Worm (Caenorhabditis elegans) whole organism, early embryonic: Measurements from ENCODE around the gene nlp-36.

Experiments used
- B0310.2 ChIP-seq: sonication (generic microtip); optimal IDR thresholded peaks from 2 replicates; lab custom pipeline; 2016; ENCODE audit warnings: mild to moderate bottlenecking, missing genetic modification characterization, missing compliant biosample characterization
- F13C5.2 ChIP-seq: sonication (generic microtip); optimal IDR thresholded peaks from 2 replicates; lab custom pipeline; 2017; ENCODE audit warnings: mild to moderate bottlenecking, missing genetic modification characterization, inconsistent platforms, missing compliant biosample characterization
- aly-1 ChIP-seq: sonication (generic microtip); optimal IDR thresholded peaks from 2 replicates; lab custom pipeline; 2016; ENCODE audit warnings: missing genetic modification characterization, missing compliant biosample characterization
- ama-1 ChIP-seq: fragments of 150-350 bp; optimal IDR thresholded peaks from 2 replicates; lab custom pipeline; 2014
- ceh-13 ChIP-seq: fragments of 200-800 bp; sonication (Bioruptor generic); optimal IDR thresholded peaks from 2 replicates; lab custom pipeline; 2018; ENCODE audit warnings: mild to moderate bottlenecking, missing genetic modification characterization, missing compliant biosample characterization
- ceh-36 ChIP-seq: sonication (generic microtip); optimal IDR thresholded peaks from 2 replicates; lab custom pipeline; 2016; ENCODE audit warnings: missing genetic modification characterization, inconsistent platforms, missing compliant biosample characterization
- ets-7 ChIP-seq: sonication (generic microtip); optimal IDR thresholded peaks from 2 replicates; lab custom pipeline; 2016; ENCODE audit warnings: missing genotype, missing genetic modification characterization, missing compliant biosample characterization
- flt-1 ChIP-seq: fragments of 200-800 bp; sonication (Bioruptor generic); IDR thresholded peaks from 2 replicates; pipeline ENCODE4 v1.3.6; 2022; ENCODE audit warnings: missing genetic modification characterization, missing compliant biosample characterization
- hmbx-1 ChIP-seq: sonication (generic microtip); optimal IDR thresholded peaks from 2 replicates; lab custom pipeline; 2016; ENCODE audit warnings: mild to moderate bottlenecking, missing genetic modification characterization, missing compliant biosample characterization
- hmg-4 ChIP-seq: fragments of 200-800 bp; sonication (Bioruptor generic); optimal IDR thresholded peaks from 2 replicates; lab custom pipeline; 2018; ENCODE audit warnings: mild to moderate bottlenecking, missing genetic modification characterization, missing compliant biosample characterization
- hnd-1 ChIP-seq: sonication (generic microtip); optimal IDR thresholded peaks from 2 replicates; lab custom pipeline; 2016; ENCODE audit warnings: missing genetic modification characterization, missing compliant biosample characterization
- pes-1 ChIP-seq: fragments of 200-800 bp; sonication (Bioruptor generic); IDR thresholded peaks from 2 replicates; pipeline ENCODE4 v1.3.6; 2022; ENCODE audit warnings: missing genetic modification reagents, missing genetic modification characterization, missing compliant biosample characterization
- scrt-1 ChIP-seq: fragments of 200-800 bp; sonication (Bioruptor generic); IDR thresholded peaks from 2 replicates; pipeline ENCODE4 v1.3.6; 2022; ENCODE audit warnings: missing genetic modification characterization, missing compliant biosample characterization
- sea-1 ChIP-seq: fragments of 200-800 bp; sonication (Bioruptor generic); conservative IDR thresholded peaks from 2 replicates; pipeline ENCODE4 v1.3.6; 2022; ENCODE audit warnings: missing genetic modification characterization, missing compliant biosample characterization
- tbx-11 ChIP-seq: fragments of 200-800 bp; sonication (Bioruptor generic); IDR thresholded peaks from 2 replicates; pipeline ENCODE4 v1.3.6; 2022; ENCODE audit warnings: missing genetic modification characterization, missing compliant biosample characterization
- tbx-37 ChIP-seq: fragments of 200-800 bp; sonication (Bioruptor generic); conservative IDR thresholded peaks from 2 replicates; pipeline ENCODE4 v1.3.6; 2022; ENCODE audit warnings: missing genetic modification reagents, missing genetic modification characterization, missing compliant biosample characterization
- tra-4 ChIP-seq: sonication (generic microtip); optimal IDR thresholded peaks from 2 replicates; lab custom pipeline; 2017; ENCODE audit warnings: missing genetic modification characterization, missing compliant biosample characterization

Gene nlp-36

DNA sequence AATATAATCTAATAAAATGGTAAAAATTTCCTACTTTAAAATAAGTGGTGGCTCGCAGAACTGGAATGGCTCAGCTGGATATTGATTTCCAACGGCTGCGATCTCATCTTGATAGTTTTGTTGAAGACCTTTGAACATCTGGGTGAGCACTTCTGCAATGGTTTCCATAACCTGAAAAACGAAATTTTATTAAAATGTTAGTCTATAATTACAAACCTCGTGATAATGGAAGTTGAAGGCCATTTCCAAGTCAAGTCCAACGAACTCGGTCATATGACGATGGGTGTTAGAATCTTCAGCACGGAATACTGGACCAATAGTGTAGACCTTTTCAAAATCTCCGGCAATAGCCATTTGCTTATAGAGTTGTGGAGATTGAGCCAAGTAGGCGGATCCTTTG, 1.3 kb downstream of the nlp-36 start:
- TF ChIP-seq hmg-4 (GFP tag; lab: Kevin White, UChicago) (no peak), tra-4 (tag; lab: Kevin White, UChicago) (no peak)

DNA sequence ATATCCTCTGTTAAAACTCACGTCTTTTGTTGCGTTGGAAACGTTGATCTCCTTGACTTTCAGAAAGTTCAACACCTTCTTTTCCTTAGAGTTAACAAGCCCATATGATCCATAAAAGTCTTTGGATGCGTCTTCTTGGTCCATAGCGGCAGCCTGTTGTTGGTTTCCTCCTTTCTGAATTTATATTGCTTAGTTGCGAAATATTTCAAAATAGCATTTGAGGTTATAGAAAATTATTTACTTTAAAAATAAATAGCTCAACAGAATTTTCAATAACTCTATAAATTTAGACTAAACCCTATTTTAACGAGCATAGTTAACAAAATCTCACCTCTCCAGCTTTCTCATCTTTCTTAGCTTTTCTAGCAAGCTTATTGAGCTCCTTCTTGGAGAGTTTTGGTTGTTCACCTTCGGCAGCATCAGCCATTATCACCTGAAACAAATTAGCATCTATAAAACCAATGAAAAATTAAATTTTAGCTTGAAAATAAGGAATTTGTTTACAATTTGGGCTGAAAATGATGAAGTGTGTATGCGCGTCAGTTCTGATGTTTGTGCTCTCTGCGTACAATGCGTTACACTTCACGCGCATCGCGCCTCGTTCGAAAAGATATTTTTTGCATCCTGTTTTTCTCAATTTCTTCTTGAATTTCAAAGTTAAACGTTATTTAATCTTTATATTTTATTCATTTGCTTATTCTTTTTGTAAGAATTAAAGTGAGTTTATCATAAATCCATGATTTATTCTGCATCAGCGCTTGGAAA, 2.4 kb downstream of the nlp-36 start, which contains the start of the genes dars-1 and ctr-9:
TSS of gene dars-1 (minus strand) at position 433 of the 765 bp plus-strand sequence.
TSS of gene ctr-9 (plus strand) at position 614 of the 765 bp plus-strand sequence.
- TF ChIP-seq hmg-4 (GFP tag; lab: Kevin White, UChicago) (no peak), ets-7 (no peak), ceh-13 (GFP tag; lab: Kevin White, UChicago) (no peak), scrt-1 (GFP tag; lab: Robert Waterston, UW) (no peak), flt-1 (GFP tag; lab: Robert Waterston, UW) (no peak), hnd-1 (tag; lab: Kevin White, UChicago) (no peak), tbx-11 (no peak), ceh-36 (tag; lab: Kevin White, UChicago) (no peak), sea-1 (GFP tag; lab: Robert Waterston, UW) (no peak), ama-1 (no peak), B0310.2 (tag; lab: Kevin White, UChicago) (no peak), aly-1 (tag; lab: Kevin White, UChicago) (no peak), tra-4 (tag; lab: Kevin White, UChicago) (no peak), hmbx-1 (tag; lab: Kevin White, UChicago) (no peak), tbx-37 (GFP tag; lab: Robert Waterston, UW) (no peak), F13C5.2 (tag; lab: Kevin White, UChicago) (no peak), pes-1 (GFP tag; lab: Robert Waterston, UW) (no peak)

ce11 chrIII:9494209-9494608, 5.7 kb downstream of the nlp-36 start:
- TF ChIP-seq tbx-11: no peak
- no peak for TF ChIP-seq ceh-13 (GFP tag; lab: Kevin White, UChicago)

DNA sequence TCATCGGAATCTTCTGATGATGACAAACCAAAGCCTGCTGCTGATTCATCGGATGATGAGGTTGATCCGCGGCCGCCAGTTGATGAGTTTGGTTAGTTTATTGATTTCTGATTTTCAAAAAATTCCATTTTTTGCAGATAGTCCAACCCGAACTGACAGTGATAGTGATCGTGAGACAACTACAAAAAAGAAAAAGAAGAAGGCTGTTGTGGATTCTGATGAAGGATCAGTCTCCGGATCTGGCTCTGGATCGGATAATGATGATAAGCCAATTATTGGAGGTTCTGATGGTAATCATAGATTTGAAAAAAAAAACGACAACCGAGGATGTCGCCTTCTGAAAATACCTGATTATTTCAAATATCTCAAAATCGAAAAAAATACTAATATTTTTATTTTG, 7.6 kb downstream of the nlp-36 start:
- TF ChIP-seq pes-1 (GFP tag; lab: Robert Waterston, UW) (no peak), B0310.2 (tag; lab: Kevin White, UChicago) (no peak), ama-1 (no peak), hmg-4 (GFP tag; lab: Kevin White, UChicago) (no peak), scrt-1 (GFP tag; lab: Robert Waterston, UW) (no peak), ceh-13 (GFP tag; lab: Kevin White, UChicago) (no peak), sea-1 (GFP tag; lab: Robert Waterston, UW) (no peak), ets-7 (no peak), F13C5.2 (tag; lab: Kevin White, UChicago) (no peak), tbx-11 (no peak), flt-1 (GFP tag; lab: Robert Waterston, UW) (no peak), hmbx-1 (tag; lab: Kevin White, UChicago) (no peak), aly-1 (tag; lab: Kevin White, UChicago) (no peak), ceh-36 (tag; lab: Kevin White, UChicago) (no peak), tbx-37 (GFP tag; lab: Robert Waterston, UW) (no peak), tra-4 (tag; lab: Kevin White, UChicago) (no peak), hnd-1 (tag; lab: Kevin White, UChicago) (no peak)

DNA sequence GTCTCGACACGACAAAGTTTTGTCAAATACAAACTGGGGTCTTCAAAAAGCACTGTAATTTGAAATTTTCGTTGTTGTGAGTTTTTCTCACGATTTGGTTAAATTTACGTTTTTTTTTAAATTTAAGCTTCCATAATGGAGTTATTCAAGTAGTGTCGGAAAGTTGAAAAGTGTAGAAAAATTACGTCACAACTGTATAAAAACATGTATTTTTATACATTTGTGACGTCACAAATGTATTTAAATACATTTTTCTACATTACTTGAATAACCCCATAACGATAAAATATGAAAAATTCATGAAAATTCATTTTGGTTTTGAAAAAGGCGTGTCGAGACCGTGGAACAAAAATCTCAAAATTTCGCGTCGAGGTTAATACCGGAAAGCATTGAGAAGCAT, 8.9 kb downstream of the nlp-36 start:
- no peak for TF ChIP-seq ceh-13 (GFP tag; lab: Kevin White, UChicago)
- no peak for TF ChIP-seq B0310.2 (tag; lab: Kevin White, UChicago)

ce11 chrIII:9500267-9500666, 11.7 kb downstream of the nlp-36 start, which contains the start of gene sod-4:
TSS of gene sod-4 (minus strand) at chrIII:9500375.
- no peak for TF ChIP-seq hnd-1 (tag; lab: Kevin White, UChicago)

ce11 chrIII:9501072-9501471, 12.5 kb downstream of the nlp-36 start:
- TF ChIP-seq tra-4 (tag; lab: Kevin White, UChicago) (no peak), ama-1 (no peak), flt-1 (GFP tag; lab: Robert Waterston, UW) (no peak), hnd-1 (tag; lab: Kevin White, UChicago) (no peak), pes-1 (GFP tag; lab: Robert Waterston, UW) (no peak), ceh-36 (tag; lab: Kevin White, UChicago) (no peak), hmg-4 (GFP tag; lab: Kevin White, UChicago) (no peak), hmbx-1 (tag; lab: Kevin White, UChicago) (no peak), sea-1 (GFP tag; lab: Robert Waterston, UW) (no peak), F13C5.2 (tag; lab: Kevin White, UChicago) (no peak), scrt-1 (GFP tag; lab: Robert Waterston, UW) (no peak), tbx-37 (GFP tag; lab: Robert Waterston, UW) (no peak), tbx-11 (no peak), aly-1 (tag; lab: Kevin White, UChicago) (no peak), ceh-13 (GFP tag; lab: Kevin White, UChicago) (no peak), ets-7 (no peak)

DNA sequence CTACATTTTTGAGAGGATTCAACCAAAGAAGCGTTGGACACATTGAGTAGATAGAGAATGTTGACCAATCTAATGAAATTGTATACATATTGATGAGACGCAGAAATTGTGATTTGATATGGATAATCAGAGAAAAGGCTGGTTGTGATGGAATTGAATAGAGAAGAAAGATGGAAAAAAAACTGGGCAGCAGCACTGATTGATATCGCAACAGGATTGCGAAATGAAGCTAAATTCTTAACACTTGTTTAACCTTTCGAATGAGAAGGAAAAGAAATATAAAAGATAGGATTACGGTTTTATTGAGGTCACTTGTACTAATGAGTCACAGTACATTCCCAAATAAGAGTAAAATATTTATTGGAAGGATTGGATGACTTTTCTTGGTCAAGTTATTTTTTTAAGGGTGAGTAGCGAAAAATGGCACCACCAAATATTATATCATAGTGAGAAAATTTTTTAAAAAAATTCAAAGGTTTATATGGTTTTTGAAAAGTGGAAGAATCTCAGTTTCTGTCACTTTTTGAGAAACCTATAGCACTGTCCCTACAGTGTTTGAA, 13.7 kb downstream of the nlp-36 start:
- TF ChIP-seq ets-7: no peak
- no peak for TF ChIP-seq ama-1
- no peak for TF ChIP-seq ceh-36 (tag; lab: Kevin White, UChicago)
- TF ChIP-seq hnd-1 (tag; lab: Kevin White, UChicago): no peak
- no peak for TF ChIP-seq flt-1 (GFP tag; lab: Robert Waterston, UW)
- TF ChIP-seq hmg-4 (GFP tag; lab: Kevin White, UChicago): no peak
- TF ChIP-seq tbx-11: no peak
- no peak for TF ChIP-seq tra-4 (tag; lab: Kevin White, UChicago)
- TF ChIP-seq aly-1 (tag; lab: Kevin White, UChicago): no peak
- no peak for TF ChIP-seq tbx-37 (GFP tag; lab: Robert Waterston, UW)
- TF ChIP-seq hmbx-1 (tag; lab: Kevin White, UChicago): no peak
- no peak for TF ChIP-seq ceh-13 (GFP tag; lab: Kevin White, UChicago)
- no peak for TF ChIP-seq B0310.2 (tag; lab: Kevin White, UChicago)
